Worm (Caenorhabditis elegans): ENCODE results near the gene alh-10.

alh-10 gene

DNA sequence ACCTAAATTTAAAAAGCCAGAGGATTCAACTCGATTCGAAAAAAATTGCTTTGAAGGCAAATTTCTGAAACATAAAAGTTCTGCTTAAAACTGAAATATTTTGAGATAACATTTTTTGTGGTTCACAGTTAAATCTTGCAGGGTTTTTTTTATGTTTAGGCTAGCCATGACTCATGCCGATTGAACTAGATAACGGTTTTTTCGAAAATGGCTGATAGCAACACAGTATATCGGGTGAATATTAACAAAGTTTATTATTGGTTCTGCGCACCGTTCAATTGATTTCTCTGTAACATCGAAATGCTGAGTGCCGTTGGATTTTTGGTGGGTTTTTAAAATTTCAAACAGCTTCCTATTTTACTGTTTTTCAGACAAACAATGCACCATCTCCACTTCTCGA, 33.9 kb upstream of the alh-10 start, which contains the start of gene F43E12.1:
TSS of gene F43E12.1 (plus strand) at position 301 of the 400 bp plus-strand sequence.
- TF ChIP-seq R02D3.7 (tag; optimal IDR thresholded peaks at IDR 0.05) (no peak), nhr-6 (tag; optimal IDR thresholded peaks at IDR 0.05) (no peak), nhr-77 (tag; optimal IDR thresholded peaks at IDR 0.05) (no peak), unc-62 (GFP tag; optimal IDR thresholded peaks at IDR 0.05) (no peak), dmd-4 (tag; optimal IDR thresholded peaks at IDR 0.05) (no peak), nhr-237 (tag; optimal IDR thresholded peaks at IDR 0.05) (no peak), mdl-1 (tag; optimal IDR thresholded peaks at IDR 0.05) (no peak), unc-39 (tag; optimal IDR thresholded peaks at IDR 0.05) (no peak), egl-27 (tag; optimal IDR thresholded peaks at IDR 0.05) (no peak), ceh-16 (tag; optimal IDR thresholded peaks at IDR 0.05) (no peak), elt-1 (tag; optimal IDR thresholded peaks at IDR 0.05) (no peak), fos-1 (tag; optimal IDR thresholded peaks at IDR 0.05) (no peak), nhr-11 (tag; optimal IDR thresholded peaks at IDR 0.05) (no peak)

DNA sequence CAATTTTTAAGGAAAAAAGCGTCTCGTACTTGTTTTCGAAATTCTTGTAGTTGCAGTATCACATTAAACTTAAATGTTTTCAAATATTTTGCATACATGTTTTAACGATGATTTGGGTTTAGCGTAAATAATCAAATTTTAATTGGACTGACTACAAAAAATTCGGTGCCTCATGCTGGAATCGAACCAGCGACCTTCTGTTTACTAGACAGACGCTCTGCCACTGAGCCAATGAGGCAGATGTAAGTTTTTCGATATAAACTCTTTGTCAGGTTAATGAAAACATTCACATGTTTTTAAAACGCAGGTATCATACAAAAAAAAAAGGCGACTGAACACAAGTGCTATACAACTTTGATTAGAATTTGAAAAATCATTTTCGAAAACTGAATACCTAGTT, 33.4 kb upstream of the alh-10 start:
- TF ChIP-seq dmd-4 (tag; optimal IDR thresholded peaks at IDR 0.05) (no peak), lin-11 (tag; optimal IDR thresholded peaks at IDR 0.05) (no peak), R02D3.7 (tag; optimal IDR thresholded peaks at IDR 0.05) (no peak), sem-4 (tag; optimal IDR thresholded peaks at IDR 0.05) (no peak), ztf-11 (tag; optimal IDR thresholded peaks at IDR 0.05) (no peak), sma-3 (GFP tag; optimal IDR thresholded peaks at IDR 0.05) (no peak), ZK546.5 (tag; optimal IDR thresholded peaks at IDR 0.05) (no peak), Y55F3AM.14 (GFP tag; optimal IDR thresholded peaks at IDR 0.05) (no peak), fos-1 (tag; optimal IDR thresholded peaks at IDR 0.05) (peak; percentile 30), crh-2 (tag; optimal IDR thresholded peaks at IDR 0.05) (peak; percentile 48), lin-13 (GFP tag; optimal IDR thresholded peaks at IDR 0.05) (no peak), elt-1 (tag; optimal IDR thresholded peaks at IDR 0.05) (no peak)

DNA sequence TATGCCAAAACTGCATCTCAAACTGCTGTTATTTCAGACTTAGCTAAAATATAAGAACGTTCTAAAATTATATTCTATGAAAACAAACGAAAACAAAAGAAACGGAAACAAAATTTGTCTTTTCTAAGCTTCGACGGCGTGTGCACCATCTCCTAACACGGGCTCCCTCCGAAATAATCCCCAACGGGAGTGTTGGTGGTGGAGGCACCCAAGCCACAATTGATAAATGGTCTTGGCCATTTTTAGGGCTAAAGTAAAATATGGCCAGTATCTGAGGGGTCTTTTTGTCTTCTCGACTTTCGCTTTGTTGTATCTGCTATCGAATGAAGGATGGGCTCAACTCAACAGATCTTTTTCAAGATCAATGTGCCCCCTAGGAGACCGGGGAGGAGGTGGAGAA, 31.9 kb upstream of the alh-10 start:
- TF ChIP-seq mab-5 (tag; optimal IDR thresholded peaks at IDR 0.05) (peak; percentile 82), dmd-4 (tag; optimal IDR thresholded peaks at IDR 0.05) (no peak), alr-1 (tag; optimal IDR thresholded peaks at IDR 0.05) (no peak), zag-1 (tag; optimal IDR thresholded peaks at IDR 0.05) (peak; percentile 15)

DNA sequence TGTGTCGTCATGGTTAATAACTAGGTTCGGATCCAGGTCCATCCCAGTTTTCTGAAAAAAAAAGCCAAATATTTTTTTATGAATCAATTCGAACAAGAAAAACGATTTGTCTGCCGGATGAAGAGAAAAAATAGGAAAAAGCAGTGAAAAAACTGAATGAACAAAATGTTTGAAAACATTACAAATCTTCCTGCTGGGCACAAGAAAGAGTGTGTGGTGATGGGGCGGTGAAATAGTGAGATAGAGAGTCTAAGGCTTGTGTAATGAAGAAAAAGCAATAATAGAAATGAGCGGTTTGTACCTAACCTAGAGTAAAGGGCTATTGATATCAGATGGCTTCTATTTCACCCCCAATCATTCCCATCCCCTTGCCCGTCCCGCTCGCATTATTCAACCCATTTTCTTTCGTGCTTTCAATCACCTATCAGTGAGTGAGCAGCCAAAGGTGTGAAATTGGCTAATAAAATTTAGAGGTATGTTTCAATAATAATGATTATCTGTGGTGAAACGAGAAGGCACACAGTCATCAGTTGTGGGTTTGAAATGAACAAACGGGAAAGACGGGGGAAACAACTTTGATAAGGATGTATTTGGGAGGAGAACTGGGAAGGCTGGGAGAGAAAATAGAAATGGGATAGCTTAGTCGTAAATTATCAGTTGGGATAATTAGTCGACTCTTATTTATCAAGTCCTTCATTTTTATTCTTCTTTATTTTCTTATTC, 27.3 kb upstream of the alh-10 start, which contains the start of gene bar-1:
TSS of gene bar-1 (minus strand) at position 51 of the 723 bp plus-strand sequence.
- TF ChIP-seq fos-1 (tag; optimal IDR thresholded peaks at IDR 0.05) = peak; percentile 60
- TF ChIP-seq nhr-25 (tag; optimal IDR thresholded peaks at IDR 0.05) = no peak

DNA sequence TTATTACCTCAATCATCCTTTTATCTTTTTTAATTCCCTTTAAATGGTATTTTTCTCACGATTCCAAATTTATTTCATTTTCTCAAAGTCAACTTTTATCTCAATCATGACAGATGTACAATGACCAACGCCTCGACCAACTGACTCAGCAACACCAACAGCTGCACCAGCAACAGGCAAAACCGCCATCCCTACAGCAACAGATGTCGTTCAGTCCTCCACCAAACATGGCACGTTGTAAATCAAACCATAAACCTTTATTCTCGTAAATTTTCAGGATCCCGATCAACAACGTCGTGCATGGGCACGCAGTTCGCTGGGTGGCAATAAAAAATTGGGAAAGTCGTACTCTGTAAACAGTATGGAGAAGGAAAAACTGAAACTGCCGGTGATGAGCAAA, 19.3 kb upstream of the alh-10 start:
- TF ChIP-seq ZK546.5 (tag; optimal IDR thresholded peaks at IDR 0.05) (no peak), ceh-82 (tag; optimal IDR thresholded peaks at IDR 0.05) (no peak), alr-1 (tag; optimal IDR thresholded peaks at IDR 0.05) (no peak)

DNA sequence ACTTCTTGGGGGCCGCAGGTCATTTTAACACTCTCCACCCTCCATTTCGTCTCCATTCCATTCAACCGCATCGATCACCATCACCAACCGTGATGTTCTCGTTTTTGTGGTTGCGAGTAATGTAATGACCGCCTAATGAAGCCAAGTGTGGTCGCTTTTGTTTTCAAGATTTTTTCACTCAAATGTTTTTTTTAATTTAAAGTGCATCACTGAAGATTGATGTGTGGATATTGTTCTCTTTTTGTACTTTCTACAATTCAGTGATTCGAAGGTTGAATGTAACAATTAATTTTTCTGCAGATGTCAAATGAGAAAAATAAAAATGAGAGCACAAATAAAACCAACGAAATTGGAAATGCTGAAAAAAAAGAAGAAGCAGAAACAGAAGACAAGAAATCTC, 15.3 kb upstream of the alh-10 start, which contains the start of gene pgp-10:
TSS of gene pgp-10 (plus strand) at position 301 of the 400 bp plus-strand sequence.
- TF ChIP-seq mbf-1 (tag; optimal IDR thresholded peaks at IDR 0.05) (no peak), nhr-12 (tag; optimal IDR thresholded peaks at IDR 0.05) (no peak), ZK546.5 (tag; optimal IDR thresholded peaks at IDR 0.05) (no peak), nhr-11 (tag; optimal IDR thresholded peaks at IDR 0.05) (no peak), gmeb-1 (tag; optimal IDR thresholded peaks at IDR 0.05) (no peak), ama-1 (optimal IDR thresholded peaks at IDR 0.05) (no peak), C34F6.9 (tag; optimal IDR thresholded peaks at IDR 0.05) (no peak), skn-1 (tag; optimal IDR thresholded peaks at IDR 0.05) (no peak), nhr-25 (tag; optimal IDR thresholded peaks at IDR 0.05) (no peak), nhr-21 (tag; optimal IDR thresholded peaks at IDR 0.05) (no peak), lin-13 (GFP tag; optimal IDR thresholded peaks at IDR 0.05) (no peak), sem-4 (tag; optimal IDR thresholded peaks at IDR 0.05) (no peak), snpc-4 (tag; optimal IDR thresholded peaks at IDR 0.05) (no peak), elt-3 (tag; optimal IDR thresholded peaks at IDR 0.05) (no peak), nhr-23 (tag; optimal IDR thresholded peaks at IDR 0.05) (no peak), Y55F3AM.14 (GFP tag; optimal IDR thresholded peaks at IDR 0.05) (no peak), peb-1 (tag; optimal IDR thresholded peaks at IDR 0.05) (no peak), lsy-2 (tag; optimal IDR thresholded peaks at IDR 0.05) (no peak), aly-2 (tag; optimal IDR thresholded peaks at IDR 0.05) (no peak)
